Worm (Caenorhabditis elegans) whole organism, mixed stage, embryonic: Measurements from ENCODE around the gene F20B6.6.

Experiments
- M03D4.4 ChIP-seq: sonication (generic microtip); optimal IDR thresholded peaks from 2 replicates; lab custom pipeline; 2017; ENCODE audit warnings: mild to moderate bottlenecking, missing genetic modification characterization, missing compliant biosample characterization
- ceh-43 ChIP-seq: fragments of 200-800 bp; sonication (Bioruptor generic); optimal IDR thresholded peaks from 2 replicates; lab custom pipeline; 2018; ENCODE audit warnings: mild to moderate bottlenecking, missing genetic modification characterization, moderate library complexity, missing compliant biosample characterization
- ceh-83 ChIP-seq: fragments of 200-800 bp; sonication (Bioruptor generic); optimal IDR thresholded peaks from 2 replicates; lab custom pipeline; 2018; ENCODE audit warnings: mild to moderate bottlenecking, missing genetic modification characterization, missing compliant biosample characterization
- ces-1 ChIP-seq: fragments of 150-350 bp; optimal IDR thresholded peaks from 2 replicates; lab custom pipeline; 2014; ENCODE audit warnings: missing biosample characterization, missing genetic modification reagents, missing genetic modification characterization
- cnd-1 ChIP-seq: fragments of 200-800 bp; sonication (Bioruptor generic); optimal IDR thresholded peaks from 2 replicates; lab custom pipeline; 2018; ENCODE audit warnings: mild to moderate bottlenecking, missing genetic modification characterization, missing compliant biosample characterization
- elt-1 ChIP-seq: sonication (generic microtip); optimal IDR thresholded peaks from 2 replicates; lab custom pipeline; 2017; ENCODE audit warnings: missing genetic modification characterization, mild to moderate bottlenecking, missing compliant biosample characterization, antibody characterized with exemption, moderate library complexity, borderline replicate concordance; ENCODE audit not compliant: insufficient read depth
- elt-3 ChIP-seq: fragments of 150-350 bp; optimal IDR thresholded peaks from 2 replicates; lab custom pipeline; 2014; ENCODE audit warnings: missing biosample characterization, missing genetic modification characterization
- ham-2 ChIP-seq: fragments of 200-800 bp; sonication (Bioruptor generic); optimal IDR thresholded peaks from 2 replicates; lab custom pipeline; 2018; ENCODE audit warnings: mild to moderate bottlenecking, missing genetic modification characterization, missing compliant biosample characterization
- hlh-1 ChIP-seq: fragments of 150-350 bp; optimal IDR thresholded peaks from 2 replicates; lab custom pipeline; 2014; ENCODE audit warnings: missing biosample characterization, missing genetic modification reagents, missing genetic modification characterization
- lin-13 ChIP-seq: fragments of 150-350 bp; optimal IDR thresholded peaks from 2 replicates; lab custom pipeline; 2014; ENCODE audit warnings: missing biosample characterization, missing genetic modification characterization
- lin-32 ChIP-seq: fragments of 200-800 bp; sonication (Bioruptor generic); optimal IDR thresholded peaks from 2 replicates; lab custom pipeline; 2018; ENCODE audit warnings: mild to moderate bottlenecking, missing genetic modification characterization, missing compliant biosample characterization
- lsy-2 ChIP-seq: fragments of 150-350 bp; optimal IDR thresholded peaks from 2 replicates; lab custom pipeline; 2014; ENCODE audit warnings: missing biosample characterization, missing genetic modification characterization
- mab-5 ChIP-seq: fragments of 150-350 bp; optimal IDR thresholded peaks from 2 replicates; lab custom pipeline; 2014; ENCODE audit warnings: missing biosample characterization, missing genetic modification characterization
- nhr-12 ChIP-seq: fragments of 150-350 bp; optimal IDR thresholded peaks from 2 replicates; lab custom pipeline; 2014; ENCODE audit warnings: missing biosample characterization, missing genetic modification characterization
- nhr-2 ChIP-seq: fragments of 150-350 bp; optimal IDR thresholded peaks from 2 replicates; lab custom pipeline; 2014; ENCODE audit warnings: missing biosample characterization, missing genetic modification characterization
- nhr-237 ChIP-seq: fragments of 150-350 bp; optimal IDR thresholded peaks from 2 replicates; lab custom pipeline; 2014; ENCODE audit warnings: missing biosample characterization, missing genetic modification characterization
- nhr-28 ChIP-seq: fragments of 150-350 bp; optimal IDR thresholded peaks from 2 replicates; lab custom pipeline; 2014; ENCODE audit warnings: missing biosample characterization, missing genetic modification characterization
- nhr-76 ChIP-seq: sonication (generic microtip); optimal IDR thresholded peaks from 2 replicates; lab custom pipeline; 2017; ENCODE audit warnings: missing biosample characterization, missing genetic modification characterization
- sem-2 ChIP-seq: fragments of 200-800 bp; sonication (Bioruptor generic); optimal IDR thresholded peaks from 2 replicates; lab custom pipeline; 2018; ENCODE audit warnings: mild to moderate bottlenecking, missing genetic modification characterization, missing compliant biosample characterization
- snpc-4 ChIP-seq: fragments of 150-350 bp; optimal IDR thresholded peaks from 2 replicates; lab custom pipeline; 2014; ENCODE audit warnings: missing biosample characterization, missing genetic modification characterization
- sptf-1 ChIP-seq: sonication (generic microtip); optimal IDR thresholded peaks from 2 replicates; lab custom pipeline; 2017; ENCODE audit warnings: mild to moderate bottlenecking, missing genetic modification characterization, moderate library complexity, missing compliant biosample characterization
- tbx-8 ChIP-seq: fragments of 200-800 bp; sonication (Bioruptor generic); optimal IDR thresholded peaks from 2 replicates; lab custom pipeline; 2018; ENCODE audit warnings: mild to moderate bottlenecking, missing genetic modification characterization, moderate library complexity, missing compliant biosample characterization
- unc-120 ChIP-seq: sonication (generic microtip); optimal IDR thresholded peaks from 2 replicates; lab custom pipeline; 2017; ENCODE audit warnings: missing genetic modification characterization, missing compliant biosample characterization; ENCODE audit not compliant: poor library complexity, severe bottlenecking
- unc-39 ChIP-seq: fragments of 150-350 bp; optimal IDR thresholded peaks from 2 replicates; lab custom pipeline; 2014; ENCODE audit warnings: missing biosample characterization, missing genetic modification characterization
- unc-62 ChIP-seq: fragments of 150-350 bp; optimal IDR thresholded peaks from 2 replicates; lab custom pipeline; 2014; ENCODE audit warnings: missing biosample characterization, missing genetic modification reagents, missing genetic modification characterization
- zip-8 ChIP-seq: fragments of 150-350 bp; optimal IDR thresholded peaks from 2 replicates; lab custom pipeline; 2014; ENCODE audit warnings: missing biosample characterization, missing genetic modification characterization
- ztf-11 ChIP-seq: fragments of 150-350 bp; optimal IDR thresholded peaks from 2 replicates; lab custom pipeline; 2014; ENCODE audit warnings: missing biosample characterization, missing genetic modification characterization

Gene F20B6.6

DNA sequence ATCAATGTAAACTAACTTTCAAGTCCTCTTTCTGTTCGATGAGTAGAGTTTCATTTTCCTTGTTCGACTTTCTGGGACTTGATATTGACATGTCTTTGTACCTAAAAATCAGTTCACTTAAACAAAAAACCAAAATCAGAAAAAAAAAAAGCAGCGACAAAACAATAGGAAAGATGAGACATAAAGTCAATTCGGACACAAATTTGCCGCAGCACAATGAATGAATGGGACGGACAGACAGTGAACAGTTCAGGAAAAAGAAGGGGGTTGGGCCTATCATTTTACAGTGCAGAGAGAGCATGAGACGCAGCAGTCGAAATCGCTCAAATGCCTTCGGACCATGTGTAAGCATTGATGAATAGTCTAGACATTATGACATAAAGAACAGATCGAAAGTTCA is 15.4 kb downstream of the F20B6.6 start, which contains the start of gene mrp-6:
mrp-6 (minus strand) TSS at position 101 of the 400 bp plus-strand sequence.
- no peak for TF ChIP-seq ces-1 (GFP tag; lab: Kevin White, UChicago)
- TF ChIP-seq unc-39 (tag; lab: Kevin White, UChicago) = no peak
- no peak for TF ChIP-seq lsy-2
- TF ChIP-seq hlh-1 = no peak
- TF ChIP-seq cnd-1 (tag; lab: Kevin White, UChicago) = no peak
- no peak for TF ChIP-seq tbx-8 (GFP tag; lab: Kevin White, UChicago)
- TF ChIP-seq ham-2 (GFP tag; lab: Kevin White, UChicago) = no peak
- TF ChIP-seq nhr-76 (tag; lab: Kevin White, UChicago) = no peak
- no peak for TF ChIP-seq M03D4.4
- no peak for TF ChIP-seq lin-13 (tag; lab: Kevin White, UChicago)
- TF ChIP-seq nhr-28 = no peak
- no peak for TF ChIP-seq sem-2 (GFP tag; lab: Kevin White, UChicago)
- no peak for TF ChIP-seq unc-62 (GFP tag; lab: Kevin White, UChicago)
- TF ChIP-seq zip-8 = no peak
- TF ChIP-seq ztf-11 (tag; lab: Kevin White, UChicago) = no peak
- no peak for TF ChIP-seq sptf-1 (tag; lab: Kevin White, UChicago)
- no peak for TF ChIP-seq snpc-4 (tag; lab: Kevin White, UChicago)
- TF ChIP-seq nhr-237 = no peak
- TF ChIP-seq lin-32 (GFP tag; lab: Kevin White, UChicago) = no peak
- no peak for TF ChIP-seq nhr-2 (tag; lab: Kevin White, UChicago)

DNA sequence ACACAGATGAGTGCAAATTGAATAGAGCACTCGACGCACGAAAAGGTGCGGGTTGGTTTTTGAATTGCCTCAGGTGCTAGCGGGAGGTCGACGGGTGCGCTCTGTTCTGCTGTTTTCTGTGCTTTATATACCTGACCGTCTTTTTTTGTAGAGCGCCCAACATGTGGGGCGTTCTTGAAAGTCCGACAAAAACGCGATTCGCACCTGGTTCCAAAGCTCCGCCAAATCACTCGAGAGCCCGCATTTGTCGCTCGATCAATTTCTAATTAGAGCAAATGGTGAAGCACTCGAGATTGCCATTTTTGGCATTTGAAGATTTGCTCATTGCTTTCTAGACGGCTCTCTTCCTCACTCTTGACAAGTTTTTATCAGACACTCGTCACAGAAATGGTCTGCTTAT is 24.6 kb downstream of the F20B6.6 start, which contains the start of gene ZK470.6:
ZK470.6 (minus strand) TSS at position 101 of the 400 bp plus-strand sequence.
- TF ChIP-seq mab-5 (tag; lab: Kevin White, UChicago) (no peak), ham-2 (GFP tag; lab: Kevin White, UChicago) (no peak), cnd-1 (tag; lab: Kevin White, UChicago) (no peak)

DNA sequence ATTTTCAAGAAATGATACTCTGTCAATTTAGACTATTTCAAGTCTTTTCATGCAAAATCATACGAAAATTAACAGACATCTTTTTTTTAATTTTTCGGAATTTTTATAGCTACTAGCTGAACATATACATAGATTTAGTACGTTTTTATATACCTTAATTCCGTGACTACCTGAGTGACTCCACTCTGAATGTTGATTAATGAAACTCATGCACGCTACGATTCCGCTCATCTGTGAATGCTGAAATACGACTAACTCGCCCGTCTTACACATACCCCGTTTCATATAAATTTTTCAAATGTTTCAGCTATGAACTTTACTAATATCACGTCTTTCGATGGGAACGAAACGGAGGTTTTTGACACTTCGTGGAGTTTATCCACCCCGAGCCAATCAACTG is 34.9 kb downstream of the F20B6.6 start, which contains the start of gene ZK470.14:
ZK470.14 (plus strand) TSS at position 301 of the 400 bp plus-strand sequence.
- TF ChIP-seq ztf-11 (tag; lab: Kevin White, UChicago) = no peak
- no peak for TF ChIP-seq unc-62 (GFP tag; lab: Kevin White, UChicago)
- no peak for TF ChIP-seq ceh-43 (GFP tag; lab: Kevin White, UChicago)
- no peak for TF ChIP-seq ceh-83 (GFP tag; lab: Kevin White, UChicago)
- no peak for TF ChIP-seq nhr-12 (tag; lab: Kevin White, UChicago)
- TF ChIP-seq elt-3 (tag; lab: Kevin White, UChicago) = no peak
- TF ChIP-seq lsy-2 = no peak
- TF ChIP-seq lin-32 (GFP tag; lab: Kevin White, UChicago) = no peak
- TF ChIP-seq hlh-1 = no peak
- no peak for TF ChIP-seq elt-1 (tag; lab: Kevin White, UChicago)
- TF ChIP-seq cnd-1 (tag; lab: Kevin White, UChicago) = no peak
- no peak for TF ChIP-seq nhr-237

DNA sequence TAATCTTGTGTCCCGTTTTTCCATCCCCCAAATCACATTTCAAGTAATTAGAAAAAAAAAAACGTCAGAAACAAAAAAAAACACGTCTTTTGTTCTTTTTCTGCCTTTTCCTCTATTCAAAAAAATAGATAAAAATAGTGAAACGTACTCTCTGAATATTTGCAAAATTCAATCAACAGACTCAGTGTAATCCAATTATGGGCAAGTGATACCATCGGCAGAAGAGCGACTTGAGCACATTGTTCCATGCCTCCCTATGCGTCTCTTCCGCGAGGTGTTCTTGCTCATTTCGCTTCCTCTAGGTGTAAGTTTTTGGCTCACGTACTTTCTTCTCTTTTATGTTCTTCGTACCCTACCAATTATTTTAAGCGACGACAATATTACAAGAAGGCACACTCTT is 38.6 kb downstream of the F20B6.6 start, which contains the start of gene ZK470.1:
ZK470.1 (plus strand) TSS at position 301 of the 400 bp plus-strand sequence.
- peak; percentile 47 for TF ChIP-seq ces-1 (GFP tag; lab: Kevin White, UChicago)
- TF ChIP-seq nhr-28 = no peak
- TF ChIP-seq lsy-2 = no peak

DNA sequence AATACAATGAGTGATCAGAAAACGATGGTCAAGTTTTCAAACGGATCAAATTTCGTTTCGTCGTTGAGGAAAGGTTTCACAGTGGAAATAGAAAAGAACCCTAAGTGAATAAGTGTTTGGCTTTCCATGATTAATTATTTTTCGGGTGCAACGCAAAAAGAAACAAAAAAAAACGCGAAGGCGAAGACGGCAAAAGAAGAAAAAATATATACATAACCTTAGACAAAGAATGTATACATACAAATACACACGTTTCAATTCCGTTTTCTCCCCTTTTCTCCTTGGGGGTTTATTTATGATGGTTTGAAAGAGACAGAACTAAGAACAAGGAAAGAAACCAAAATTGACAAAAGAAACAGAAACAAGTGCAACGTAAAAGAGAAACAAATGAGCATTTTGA is 40.1 kb downstream of the F20B6.6 start:
- TF ChIP-seq mab-5 (tag; lab: Kevin White, UChicago) = no peak
- no peak for TF ChIP-seq unc-120 (tag; lab: Kevin White, UChicago)

DNA sequence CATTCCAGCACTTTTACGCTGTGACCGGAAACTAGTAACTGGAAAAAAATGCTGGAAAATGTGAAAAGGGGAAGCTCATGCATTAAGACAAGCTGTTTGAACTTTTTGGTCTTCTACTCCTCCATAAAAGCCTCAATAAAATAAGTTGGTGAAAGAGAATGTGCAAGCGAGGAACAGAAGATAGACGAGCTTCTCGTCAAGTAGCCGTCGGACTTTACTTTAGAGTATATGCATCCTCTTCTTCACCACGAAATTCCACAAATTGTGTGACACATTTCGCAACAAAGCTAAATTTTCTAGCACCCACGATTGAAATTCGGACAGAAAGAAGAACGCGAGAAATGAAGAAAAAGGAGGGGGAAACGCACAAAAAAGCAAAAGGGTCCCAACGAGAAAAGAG is 42.1 kb downstream of the F20B6.6 start:
- TF ChIP-seq mab-5 (tag; lab: Kevin White, UChicago) = no peak

DNA sequence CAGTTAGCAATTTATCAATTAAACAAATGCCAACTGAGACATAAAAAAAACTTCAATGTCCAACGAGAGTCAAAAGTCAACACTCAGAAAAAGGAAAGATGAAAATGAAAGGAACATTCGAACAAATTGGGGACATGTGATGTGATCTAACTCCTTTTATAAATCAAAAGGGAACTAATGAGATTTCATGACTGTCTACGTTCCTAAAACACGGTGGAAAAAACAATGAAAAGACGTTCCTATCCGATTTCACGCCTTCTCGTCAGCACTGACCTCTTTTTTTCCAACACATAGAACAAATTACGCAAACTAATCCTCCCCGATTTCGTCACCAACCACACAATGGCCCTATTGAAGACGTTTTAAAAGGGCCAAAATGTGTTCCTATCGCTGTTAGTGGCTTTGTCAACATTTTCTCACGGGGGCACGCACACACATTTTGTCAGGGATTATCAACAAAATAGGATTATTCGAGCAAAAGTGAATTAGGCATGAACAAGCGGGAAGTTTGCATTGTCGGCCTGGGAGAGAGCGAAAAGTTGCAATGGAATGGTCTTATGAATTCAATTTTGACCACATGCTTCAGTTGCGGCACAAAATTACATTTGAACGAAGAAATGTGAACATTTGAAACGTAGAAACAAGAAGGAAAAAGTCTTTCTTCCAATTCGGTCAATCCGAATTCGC is 42.7 kb downstream of the F20B6.6 start:
- TF ChIP-seq ceh-83 (GFP tag; lab: Kevin White, UChicago) = no peak
- peak; percentile 90 for TF ChIP-seq ces-1 (GFP tag; lab: Kevin White, UChicago)
- TF ChIP-seq mab-5 (tag; lab: Kevin White, UChicago) = no peak
